Fruit fly (Drosophila melanogaster) whole organism, embryonic: ENCODE results near the gene Kdsr.

Experiments used
- CG10654 ChIP-seq: fragments of 200-800 bp; sonication (Bioruptor generic); optimal IDR thresholded peaks from 2 replicates; lab custom pipeline; 2016; ENCODE audit warnings: missing biosample characterization, missing genetic modification characterization
- CG11398 ChIP-seq: fragments of 200-800 bp; sonication (Bioruptor generic); optimal IDR thresholded peaks from 2 replicates; lab custom pipeline; 2016; ENCODE audit warnings: missing biosample characterization, missing genetic modification characterization
- CG14050 ChIP-seq: fragments of 200-800 bp; sonication (Bioruptor generic); IDR thresholded peaks from 3 replicates; pipeline ENCODE4 v1.3.6; 2022; ENCODE audit warnings: missing biosample characterization, missing genetic modification characterization
- CG1602 ChIP-seq: fragments of 200-800 bp; sonication (Bioruptor generic); optimal IDR thresholded peaks from 3 replicates; lab custom pipeline; 2016; ENCODE audit warnings: missing biosample characterization, missing genetic modification characterization
- CG1647 ChIP-seq: fragments of 200-800 bp; sonication (Bioruptor generic); optimal IDR thresholded peaks from 3 replicates; lab custom pipeline; 2016; ENCODE audit warnings: missing biosample characterization, missing genetic modification characterization
- CG34422 ChIP-seq: fragments of 200-800 bp; sonication (Bioruptor generic); IDR thresholded peaks from 3 replicates; pipeline ENCODE4 v1.3.6; 2022; ENCODE audit warnings: missing biosample characterization, missing genetic modification characterization
- CG43689 ChIP-seq: fragments of 200-800 bp; sonication (Bioruptor generic); IDR thresholded peaks from 2 replicates; pipeline ENCODE4 v1.3.6; 2022; ENCODE audit warnings: missing biosample characterization, missing genetic modification characterization
- CG4617 ChIP-seq: fragments of 200-800 bp; sonication (Bioruptor generic); optimal IDR thresholded peaks from 3 replicates; lab custom pipeline; 2016; ENCODE audit warnings: missing biosample characterization, missing genetic modification characterization, borderline replicate concordance
- CG6683 ChIP-seq: fragments of 200-800 bp; sonication (Bioruptor generic); optimal IDR thresholded peaks from 2 replicates; lab custom pipeline; 2017; ENCODE audit warnings: missing biosample characterization, mild to moderate bottlenecking, missing genetic modification characterization, missing genetic modification reagents
- CG6854 ChIP-seq: fragments of 200-800 bp; sonication (Bioruptor generic); optimal IDR thresholded peaks from 3 replicates; lab custom pipeline; 2017; ENCODE audit warnings: missing biosample characterization, mild to moderate bottlenecking, missing genetic modification characterization
- CG7839 ChIP-seq: fragments of 200-800 bp; sonication (Bioruptor generic); optimal IDR thresholded peaks from 3 replicates; lab custom pipeline; 2018; ENCODE audit warnings: missing biosample characterization, mild to moderate bottlenecking, missing genetic modification characterization, moderate library complexity
- CG8281 ChIP-seq: fragments of 200-800 bp; sonication (Bioruptor generic); optimal IDR thresholded peaks from 2 replicates; lab custom pipeline; 2018; ENCODE audit warnings: missing biosample characterization, mild to moderate bottlenecking, missing genetic modification characterization, moderate library complexity
- CTCF ChIP-seq: fragments of 200-800 bp; sonication (Bioruptor generic); optimal IDR thresholded peaks from 2 replicates; lab custom pipeline; 2017; ENCODE audit warnings: missing biosample characterization, mild to moderate bottlenecking, missing genetic modification characterization, moderate library complexity
- Doc2 ChIP-seq: fragments of 200-800 bp; sonication (Bioruptor generic); IDR thresholded peaks from 2 replicates; pipeline ENCODE4 v1.3.6; 2022; ENCODE audit warnings: missing biosample characterization, missing genetic modification characterization
- Ets65A ChIP-seq: fragments of 200-800 bp; sonication (Bioruptor generic); peaks from one replicate; lab custom pipeline; 2016; ENCODE audit warnings: missing biosample characterization, missing genetic modification characterization
- Gsc ChIP-seq: fragments of 200-800 bp; sonication (Bioruptor generic); IDR thresholded peaks from 2 replicates; pipeline ENCODE4 v1.3.6; 2022; ENCODE audit warnings: missing biosample characterization, missing genetic modification characterization
- Hand ChIP-seq: fragments of 200-800 bp; sonication (Bioruptor generic); optimal IDR thresholded peaks from 2 replicates; lab custom pipeline; 2017; ENCODE audit warnings: mild to moderate bottlenecking, missing biosample characterization, missing genetic modification reagents, missing genetic modification characterization
- Lhr ChIP-seq: fragments of 200-800 bp; sonication (Bioruptor generic); optimal IDR thresholded peaks from 3 replicates; lab custom pipeline; 2017; ENCODE audit warnings: mild to moderate bottlenecking, missing biosample characterization, missing genetic modification reagents, missing genetic modification characterization
- Max ChIP-seq: fragments of 200-800 bp; sonication (Bioruptor generic); optimal IDR thresholded peaks from 2 replicates; lab custom pipeline; 2016; ENCODE audit warnings: missing biosample characterization, mild to moderate bottlenecking, missing genetic modification characterization
- Med ChIP-seq: fragments of 200-800 bp; sonication (Bioruptor generic); peaks from one replicate; lab custom pipeline; 2016; ENCODE audit warnings: missing biosample characterization, missing genetic modification characterization, mild to moderate bottlenecking, inconsistent platforms, moderate library complexity
- NC2β ChIP-seq: fragments of 200-800 bp; sonication (Bioruptor generic); optimal IDR thresholded peaks from 2 replicates; lab custom pipeline; 2016; ENCODE audit warnings: missing biosample characterization, missing genetic modification characterization
- Nf-YC ChIP-seq: fragments of 200-800 bp; optimal IDR thresholded peaks from 3 replicates; lab custom pipeline; 2019; ENCODE audit warnings: missing biosample characterization, mild to moderate bottlenecking, missing genetic modification characterization, moderate library complexity
- Oli ChIP-seq: fragments of 200-800 bp; sonication (Bioruptor generic); optimal IDR thresholded peaks from 2 replicates; lab custom pipeline; 2018; ENCODE audit warnings: missing biosample characterization, mild to moderate bottlenecking, missing genetic modification characterization, moderate library complexity
- Opbp ChIP-seq: fragments of 200-800 bp; sonication (Bioruptor generic); IDR thresholded peaks from 3 replicates; pipeline ENCODE4 v1.3.6; 2022; ENCODE audit warnings: missing biosample characterization, missing genetic modification characterization; ENCODE audit not compliant: partially characterized antibody
- PHDP ChIP-seq: fragments of 200-800 bp; sonication (Bioruptor generic); optimal IDR thresholded peaks from 3 replicates; lab custom pipeline; 2018; ENCODE audit warnings: missing biosample characterization, mild to moderate bottlenecking, missing genetic modification characterization, moderate library complexity
- Side ChIP-seq: fragments of 200-800 bp; sonication (Bioruptor generic); optimal IDR thresholded peaks from 2 replicates; lab custom pipeline; 2016; ENCODE audit warnings: missing biosample characterization, missing genetic modification characterization
- Ssrp ChIP-seq: fragments of 200-800 bp; sonication (Bioruptor generic); optimal IDR thresholded peaks from 2 replicates; lab custom pipeline; 2018; ENCODE audit warnings: missing biosample characterization, mild to moderate bottlenecking, missing genetic modification characterization, moderate library complexity
- ac ChIP-seq: fragments of 200-800 bp; sonication (Bioruptor generic); optimal IDR thresholded peaks from 3 replicates; lab custom pipeline; 2017; ENCODE audit warnings: missing biosample characterization, mild to moderate bottlenecking, missing genetic modification characterization
- bigmax ChIP-seq: fragments of 200-800 bp; sonication (Bioruptor generic); optimal IDR thresholded peaks from 2 replicates; lab custom pipeline; 2018; ENCODE audit warnings: missing biosample characterization, mild to moderate bottlenecking, missing genetic modification characterization
- cas ChIP-seq: fragments of 200-800 bp; sonication (Bioruptor generic); IDR thresholded peaks from 2 replicates; pipeline ENCODE4 v1.3.6; 2022; ENCODE audit warnings: missing biosample characterization, missing genetic modification characterization
- chinmo ChIP-seq: fragments of 200-800 bp; sonication (Bioruptor generic); IDR thresholded peaks from 4 replicates; pipeline ENCODE4 v1.3.6; 2022; ENCODE audit warnings: missing biosample characterization, missing genetic modification characterization; ENCODE audit not compliant: partially characterized antibody
- dysf ChIP-seq: fragments of 200-800 bp; sonication (Bioruptor generic); IDR thresholded peaks from 3 replicates; pipeline ENCODE4 v1.3.6; 2022; ENCODE audit warnings: missing biosample characterization, missing genetic modification characterization
- emc ChIP-seq: fragments of 200-800 bp; sonication (Bioruptor generic); optimal IDR thresholded peaks from 2 replicates; lab custom pipeline; 2016; ENCODE audit warnings: missing biosample characterization, missing genetic modification characterization
- en ChIP-seq: fragments of 200-800 bp; sonication (Bioruptor generic); optimal IDR thresholded peaks from 2 replicates; lab custom pipeline; 2016; ENCODE audit warnings: missing biosample characterization, missing genetic modification characterization
- fu2 ChIP-seq: fragments of 200-800 bp; sonication (Bioruptor generic); optimal IDR thresholded peaks from 2 replicates; lab custom pipeline; 2016; ENCODE audit warnings: missing biosample characterization, missing genetic modification characterization
- hb ChIP-seq: fragments of 200-800 bp; sonication (Bioruptor generic); IDR thresholded peaks from 3 replicates; pipeline ENCODE4 v1.3.6; 2022; ENCODE audit warnings: missing biosample characterization, missing genetic modification characterization; ENCODE audit not compliant: partially characterized antibody
- kni ChIP-seq: fragments of 200-800 bp; sonication (Bioruptor generic); optimal IDR thresholded peaks from 3 replicates; lab custom pipeline; 2017; ENCODE audit warnings: mild to moderate bottlenecking, missing biosample characterization, missing genetic modification reagents, missing genetic modification characterization
- sens ChIP-seq: fragments of 200-800 bp; sonication (Bioruptor generic); peaks from one replicate; lab custom pipeline; 2016; ENCODE audit warnings: missing biosample characterization, missing genetic modification characterization
- sisA ChIP-seq: fragments of 200-800 bp; sonication (Bioruptor generic); IDR thresholded peaks from 2 replicates; pipeline ENCODE4 v1.3.6; 2022; ENCODE audit warnings: missing biosample characterization, missing genetic modification characterization
- sqz ChIP-seq: fragments of 200-800 bp; sonication (Bioruptor generic); optimal IDR thresholded peaks from 3 replicates; lab custom pipeline; 2018; ENCODE audit warnings: missing biosample characterization, mild to moderate bottlenecking, missing genetic modification characterization
- sug ChIP-seq: fragments of 200-800 bp; optimal IDR thresholded peaks from 2 replicates; lab custom pipeline; 2019; ENCODE audit warnings: missing biosample characterization, mild to moderate bottlenecking, missing genetic modification characterization, moderate library complexity
- tgo ChIP-seq: fragments of 200-800 bp; sonication (Bioruptor generic); IDR thresholded peaks from 3 replicates; pipeline ENCODE4 v1.3.6; 2022; ENCODE audit warnings: missing biosample characterization, missing genetic modification characterization
- vvl ChIP-seq: fragments of 200-800 bp; sonication (Bioruptor generic); IDR thresholded peaks from 2 replicates; pipeline ENCODE4 v1.3.6; 2022; ENCODE audit warnings: missing biosample characterization, missing genetic modification characterization
- z ChIP-seq: fragments of 200-800 bp; sonication (Bioruptor generic); IDR thresholded peaks from 3 replicates; pipeline ENCODE4 v1.3.6; 2022; ENCODE audit warnings: missing biosample characterization, missing genetic modification characterization
- zen ChIP-seq: fragments of 200-800 bp; sonication (Bioruptor generic); optimal IDR thresholded peaks from 3 replicates; lab custom pipeline; 2018; ENCODE audit warnings: missing biosample characterization, mild to moderate bottlenecking, missing genetic modification characterization, moderate library complexity
- zen2 ChIP-seq: fragments of 200-800 bp; sonication (Bioruptor generic); IDR thresholded peaks from 3 replicates; pipeline ENCODE4 v1.3.6; 2022; ENCODE audit warnings: missing biosample characterization, missing genetic modification characterization; ENCODE audit not compliant: partially characterized antibody

The Kdsr gene

dm6 chr3R:25273537-25273936 is 11.2 kb upstream of the Kdsr start, which contains the start of gene CG11878:
TSS of gene CG11878 (plus strand) at chr3R:25273837.
- TF ChIP-seq NC2β (GFP tag; lab: Kevin White, UChicago) (no peak), Ssrp (tag; lab: Kevin White, UChicago) (no peak), CG34422 (no peak), Opbp (GFP tag; lab: Robert Waterston, UW) (no peak), Max (GFP tag; lab: Kevin White, UChicago) (no peak), CTCF (no peak), z (GFP tag; lab: Robert Waterston, UW) (no peak), vvl (GFP tag; lab: Robert Waterston, UW) (no peak), CG8281 (tag; lab: Kevin White, UChicago) (no peak), Side (no peak), CG4617 (GFP tag; lab: Kevin White, UChicago) (no peak), Oli (no peak), Nf-YC (no peak), chinmo (GFP tag; lab: Robert Waterston, UW) (no peak), CG14050 (no peak)

- TF ChIP-seq CG10654 (no peak), Med (peak; percentile 12)
These were observed 7.6 kb upstream of the Kdsr start, which contains the start of the genes CG11889 and CG11891 for dm6 chr3R:25269909-25270308. TSS of gene CG11889 (plus strand) at chr3R:25270209. TSS of gene CG11891 (plus strand) at chr3R:25270209.

- TF ChIP-seq Ets65A (GFP tag; lab: Kevin White, UChicago) (peak; percentile 92), sqz (GFP tag; lab: Kevin White, UChicago) (no peak)
These were observed 4.5 kb upstream of the Kdsr start for dm6 chr3R:25266751-25267150.

dm6 chr3R:25265589-25266201 is 3.4 kb upstream of the Kdsr start, which contains the start of the genes GlnRS and RIOK2:
TSS of gene GlnRS (minus strand) at chr3R:25265721.
TSS of gene RIOK2 (plus strand) at chr3R:25265844.
- TF ChIP-seq Hand (GFP tag; lab: Kevin White, UChicago) (no peak), CG11398 (GFP tag; lab: Kevin White, UChicago) (no peak), sisA (GFP tag; lab: Robert Waterston, UW) (no peak), CG6854 (GFP tag; lab: Kevin White, UChicago) (no peak), CG7839 (tag; lab: Kevin White, UChicago) (no peak), dysf (no peak), Gsc (GFP tag; lab: Robert Waterston, UW) (no peak), emc (GFP tag; lab: Kevin White, UChicago) (no peak), cas (0 out of 2 replicates have a peak, but pooled peaks have one; percentile 13), CG6683 (GFP tag; lab: Kevin White, UChicago) (no peak), tgo (no peak), Lhr (GFP tag; lab: Kevin White, UChicago) (peak; percentile 64), PHDP (tag; lab: Kevin White, UChicago) (no peak), bigmax (GFP tag; lab: Kevin White, UChicago) (peak; percentile 55), Doc2 (no peak), hb (GFP tag; lab: Robert Waterston, UW) (peak; percentile 93), z (GFP tag; lab: Robert Waterston, UW) (no peak), Ssrp (tag; lab: Kevin White, UChicago) (no peak), zen (tag; lab: Kevin White, UChicago) (peak; percentile 41), fu2 (GFP tag; lab: Kevin White, UChicago) (no peak), sens (GFP tag; lab: Kevin White, UChicago) (peak; percentile 71), CG43689 (GFP tag; lab: Robert Waterston, UW) (no peak), sug (tag; lab: Kevin White, UChicago) (peak; percentile 56), kni (GFP tag; lab: Kevin White, UChicago) (no peak), vvl (GFP tag; lab: Robert Waterston, UW) (peak; percentile 8; the same call in 1 of the 2 replicates), CG1647 (GFP tag; lab: Kevin White, UChicago) (no peak), ac (GFP tag; lab: Kevin White, UChicago) (no peak), CG1602 (GFP tag; lab: Kevin White, UChicago) (no peak), zen2 (GFP tag; lab: Robert Waterston, UW) (peak; percentile 95), en (GFP tag; lab: Kevin White, UChicago) (no peak)
